Worm (Caenorhabditis elegans) whole organism, midembryonic: ENCODE data around the gene K12H4.5.

Experiments
- T22C8.4 ChIP-seq: fragments of 200-800 bp; sonication (Bioruptor generic); IDR thresholded peaks from 2 replicates; pipeline ENCODE4 v1.3.6; 2022; ENCODE audit warnings: missing genetic modification characterization, missing compliant biosample characterization
- flt-1 ChIP-seq: fragments of 200-800 bp; sonication (Bioruptor generic); IDR thresholded peaks from 2 replicates; pipeline ENCODE4 v1.3.6; 2022; ENCODE audit warnings: missing genetic modification characterization, missing compliant biosample characterization
- med-1 ChIP-seq: sonication (generic microtip); optimal IDR thresholded peaks from 2 replicates; lab custom pipeline; 2017; ENCODE audit warnings: missing genetic modification characterization, mild to moderate bottlenecking, missing compliant biosample characterization, antibody characterized with exemption, missing genetic modification reagents; ENCODE audit not compliant: insufficient read depth
- ref-1 ChIP-seq: fragments of 200-800 bp; sonication (Bioruptor generic); conservative IDR thresholded peaks from 2 replicates; pipeline ENCODE4 v1.3.6; 2022; ENCODE audit warnings: missing genetic modification reagents, missing genetic modification characterization, missing compliant biosample characterization
- tab-1 ChIP-seq: fragments of 200-800 bp; sonication (Bioruptor generic); IDR thresholded peaks from 2 replicates; pipeline ENCODE4 v1.3.6; 2022; ENCODE audit warnings: missing genetic modification characterization, missing compliant biosample characterization
- ztf-23 ChIP-seq: fragments of 200-800 bp; sonication (Bioruptor generic); IDR thresholded peaks from 2 replicates; pipeline ENCODE4 v1.3.6; 2022; ENCODE audit warnings: missing genetic modification reagents, missing genetic modification characterization, missing compliant biosample characterization

DNA sequence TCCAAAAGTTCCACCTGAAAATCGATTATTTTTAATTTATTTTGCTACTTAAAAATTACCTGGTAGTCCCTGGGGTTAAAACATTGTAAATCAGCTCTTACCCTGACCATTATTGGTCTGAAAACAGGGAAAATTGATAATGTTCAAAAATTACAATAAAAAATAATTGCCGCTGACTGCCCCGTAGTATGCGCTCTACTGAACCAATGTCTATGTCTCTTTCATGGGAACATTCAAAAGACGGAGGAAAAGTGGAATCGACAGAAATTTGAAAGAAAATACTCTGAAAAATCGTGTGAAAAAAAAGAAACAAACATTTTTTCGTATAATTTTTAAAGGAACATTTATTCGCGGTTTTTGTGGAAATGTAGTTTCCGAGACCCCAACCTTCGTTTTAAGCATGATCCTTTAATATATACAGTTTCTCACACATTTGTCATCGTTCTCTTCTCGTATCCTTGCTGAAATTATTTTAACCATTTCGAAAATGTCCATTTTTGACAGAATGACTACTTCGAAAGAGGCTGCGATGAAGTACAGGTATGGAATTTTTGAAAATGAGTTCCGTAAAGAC, 36.0 kb downstream of the K12H4.5 start, which contains the start of the genes dcr-1 and apc-2:
- no peak for TF ChIP-seq ref-1 (GFP tag; lab: Robert Waterston, UW)
- no peak for TF ChIP-seq T22C8.4
- no peak for TF ChIP-seq flt-1 (GFP tag; lab: Robert Waterston, UW)
- no peak for TF ChIP-seq ztf-23 (GFP tag; lab: Robert Waterston, UW)
- no peak for TF ChIP-seq med-1 (GFP tag; lab: Kevin White, UChicago)
- no peak for TF ChIP-seq tab-1 (GFP tag; lab: Robert Waterston, UW)
